ENCODE assay signal across 2 fruit fly cellular contexts in genomic region chr2L:16223981-16224380, dm6.
TF ChIP-seq lines count a peak whose summit lies in the region.

No protein-coding gene starts in this region.

- peak; percentile 82 for TF ChIP-seq CTCF in whole organism, embryonic (GFP tag; optimal IDR thresholded peaks at IDR 0.05; lab: Kevin White, UChicago)

TF ChIP-seq in whole organism, embryonic, 481 proteins besides CTCF, POLR2A, EP300 and RAD21:
- TF ChIP-seq CG6254 (GFP tag; optimal IDR thresholded peaks at IDR 0.05; lab: Kevin White, UChicago), result peak; percentile 69
- peak; percentile 48 for TF ChIP-seq CG1603 (tag; optimal IDR thresholded peaks at IDR 0.05; lab: Kevin White, UChicago)
- TF ChIP-seq CG30020 (tag; optimal IDR thresholded peaks at IDR 0.05; lab: Kevin White, UChicago), result peak; percentile 66
- no peak for TF ChIP-seq CG11398 (GFP tag; optimal IDR thresholded peaks at IDR 0.05; lab: Kevin White, UChicago)
- TF ChIP-seq pfk (GFP tag; optimal IDR thresholded peaks at IDR 0.05; lab: Kevin White, UChicago), result peak; percentile 45

TF ChIP-seq in whole organism, prepupa, 60 proteins besides CTCF, POLR2A, EP300 and RAD21:
- no peak for TF ChIP-seq spab (GFP tag; optimal IDR thresholded peaks at IDR 0.05; lab: Kevin White, UChicago)
- peak; percentile 35 for TF ChIP-seq svp (GFP tag; lab: Kevin White, UChicago)
